Worm (Caenorhabditis elegans) whole organism, L1 larva: ENCODE measurements around the gene C07H6.2.

Source experiments
- C04F5.9 ChIP-seq: sonication (generic microtip); optimal IDR thresholded peaks from 2 replicates; lab custom pipeline; 2016; ENCODE audit warnings: missing genetic modification characterization, missing compliant biosample characterization
- C16A3.4 ChIP-seq: fragments of 150-350 bp; optimal IDR thresholded peaks from 2 replicates; lab custom pipeline; 2014; ENCODE audit warnings: missing biosample characterization, missing genetic modification characterization
- C34B4.2 ChIP-seq: sonication (generic microtip); optimal IDR thresholded peaks from 2 replicates; lab custom pipeline; 2017; ENCODE audit warnings: mild to moderate bottlenecking, missing genetic modification characterization, missing compliant biosample characterization
- Y116A8C.19 ChIP-seq: sonication (generic microtip); optimal IDR thresholded peaks from 2 replicates; lab custom pipeline; 2016; ENCODE audit warnings: missing compliant biosample characterization, missing genetic modification characterization, borderline replicate concordance
- alr-1 ChIP-seq: fragments of 200-800 bp; sonication (Bioruptor generic); optimal IDR thresholded peaks from 2 replicates; lab custom pipeline; 2018; ENCODE audit warnings: borderline replicate concordance, mild to moderate bottlenecking, missing genetic modification characterization, missing compliant biosample characterization
- aly-2 ChIP-seq: fragments of 150-350 bp; optimal IDR thresholded peaks from 2 replicates; lab custom pipeline; 2014; ENCODE audit warnings: missing biosample characterization, missing genetic modification characterization
- blmp-1 ChIP-seq: fragments of 150-350 bp; optimal IDR thresholded peaks from 2 replicates; lab custom pipeline; 2014; ENCODE audit warnings: missing biosample characterization, missing genetic modification characterization
- ceh-8 ChIP-seq: fragments of 200-800 bp; sonication (Bioruptor generic); optimal IDR thresholded peaks from 2 replicates; lab custom pipeline; 2018; ENCODE audit warnings: mild to moderate bottlenecking, missing genetic modification characterization, moderate library complexity, missing compliant biosample characterization
- ceh-82 ChIP-seq, 3 experiments: fragments of 150-350 bp in 1 of 3; sonication (generic microtip) in 2 of 3; optimal IDR thresholded peaks; 2 replicates each; lab custom pipeline; 2014 to 2017; ENCODE audit warnings: missing biosample characterization in 3 of 3, missing genetic modification characterization in 3 of 3
- ceh-88 ChIP-seq: fragments of 200-800 bp; sonication (Bioruptor generic); IDR thresholded peaks from 2 replicates; pipeline ENCODE4 v1.3.6; 2022; ENCODE audit warnings: missing genetic modification characterization, missing compliant biosample characterization
- ceh-90 ChIP-seq: sonication (generic microtip); optimal IDR thresholded peaks from 2 replicates; lab custom pipeline; 2016; ENCODE audit warnings: missing genetic modification characterization, missing compliant biosample characterization
- efl-1 ChIP-seq, 4 experiments: fragments of 150-350 bp; optimal IDR thresholded peaks in 3 of 4; peaks in 1 of 4; 1 replicate in 1 of 4; 2 replicates in 3 of 4; lab custom pipeline; 2014; ENCODE audit warnings: missing biosample characterization in 2 of 4, missing genetic modification characterization in 2 of 4, missing genetic modification reagents in 2 of 4
- egl-13 ChIP-seq: sonication (generic microtip); optimal IDR thresholded peaks from 2 replicates; lab custom pipeline; 2016; ENCODE audit warnings: missing genotype, missing genetic modification reagents, missing genetic modification characterization, missing compliant biosample characterization
- egl-27 ChIP-seq, 2 experiments: fragments of 150-350 bp in 1 of 2; sonication (generic microtip); optimal IDR thresholded peaks; 3 replicates each; lab custom pipeline; 2017 to 2018; ENCODE audit warnings: missing biosample characterization in 2 of 2, missing genetic modification characterization in 2 of 2, missing genetic modification reagents in 2 of 2
- elt-3 ChIP-seq, 6 experiments: fragments of 150-350 bp in 1 of 6; sonication (generic microtip); optimal IDR thresholded peaks; 2 replicates each; lab custom pipeline; 2017 to 2018; ENCODE audit warnings: missing biosample characterization in 6 of 6, missing genetic modification characterization in 6 of 6, inconsistent platforms in 1 of 6
- ets-5 ChIP-seq: fragments of 200-800 bp; sonication (Bioruptor generic); IDR thresholded peaks from 2 replicates; pipeline ENCODE4 v1.3.6; 2022; ENCODE audit warnings: missing genetic modification characterization, missing compliant biosample characterization
- fkh-10 ChIP-seq: sonication (generic microtip); optimal IDR thresholded peaks from 2 replicates; lab custom pipeline; 2017; ENCODE audit warnings: missing biosample characterization, missing genetic modification reagents, missing genetic modification characterization
- hlh-17 ChIP-seq: fragments of 200-800 bp; sonication (Bioruptor generic); optimal IDR thresholded peaks from 2 replicates; lab custom pipeline; 2018; ENCODE audit warnings: missing genetic modification characterization, mild to moderate bottlenecking, missing compliant biosample characterization, moderate library complexity, borderline replicate concordance
- lin-14 ChIP-seq: fragments of 200-800 bp; sonication (Bioruptor generic); optimal IDR thresholded peaks from 2 replicates; lab custom pipeline; 2018; ENCODE audit warnings: mild to moderate bottlenecking, missing genetic modification characterization, moderate library complexity, missing compliant biosample characterization
- lin-35 ChIP-seq, 2 experiments: fragments of 150-350 bp; optimal IDR thresholded peaks; 2 replicates each; lab custom pipeline; 2014; ENCODE audit warnings: missing biosample characterization in 2 of 2, missing genetic modification characterization in 2 of 2, missing genetic modification reagents in 2 of 2
- lin-39 ChIP-seq: fragments of 150-350 bp; optimal IDR thresholded peaks from 2 replicates; lab custom pipeline; 2014; ENCODE audit warnings: missing biosample characterization, missing genetic modification reagents, missing genetic modification characterization
- lir-3 ChIP-seq: sonication (generic microtip); optimal IDR thresholded peaks from 2 replicates; lab custom pipeline; 2016; ENCODE audit warnings: mild to moderate bottlenecking, missing genetic modification characterization, moderate library complexity, missing compliant biosample characterization; ENCODE audit not compliant: poor library complexity
- nhr-237 ChIP-seq: fragments of 150-350 bp; optimal IDR thresholded peaks from 2 replicates; lab custom pipeline; 2014; ENCODE audit warnings: missing biosample characterization, missing genetic modification characterization
- nhr-47 ChIP-seq: sonication (generic microtip); optimal IDR thresholded peaks from 2 replicates; lab custom pipeline; 2016; ENCODE audit warnings: mild to moderate bottlenecking, missing genetic modification characterization, moderate library complexity, missing compliant biosample characterization
- nhr-71 ChIP-seq: sonication (generic microtip); optimal IDR thresholded peaks from 2 replicates; lab custom pipeline; 2016; ENCODE audit warnings: mild to moderate bottlenecking, missing genetic modification characterization, moderate library complexity, missing compliant biosample characterization
- nhr-76 ChIP-seq: sonication (generic microtip); optimal IDR thresholded peaks from 2 replicates; lab custom pipeline; 2017; ENCODE audit warnings: missing biosample characterization, missing genetic modification characterization
- nhr-90 ChIP-seq: sonication (generic microtip); optimal IDR thresholded peaks from 2 replicates; lab custom pipeline; 2016; ENCODE audit warnings: mild to moderate bottlenecking, missing genetic modification characterization, missing compliant biosample characterization; ENCODE audit not compliant: poor library complexity
- pax-3 ChIP-seq: fragments of 200-800 bp; sonication (Bioruptor generic); optimal IDR thresholded peaks from 2 replicates; lab custom pipeline; 2018; ENCODE audit warnings: mild to moderate bottlenecking, missing genetic modification characterization, moderate library complexity, missing compliant biosample characterization
- pqm-1 ChIP-seq: sonication (generic microtip); optimal IDR thresholded peaks from 3 replicates; lab custom pipeline; 2017; ENCODE audit warnings: missing biosample characterization, missing genetic modification characterization
- rnt-1 ChIP-seq: sonication (generic microtip); optimal IDR thresholded peaks from 2 replicates; lab custom pipeline; 2016; ENCODE audit warnings: mild to moderate bottlenecking, missing genetic modification characterization, moderate library complexity, missing compliant biosample characterization
- snpc-4 ChIP-seq: fragments of 150-350 bp; optimal IDR thresholded peaks from 2 replicates; lab custom pipeline; 2014; ENCODE audit warnings: missing biosample characterization, missing genetic modification characterization
- snu-23 ChIP-seq: sonication (generic microtip); optimal IDR thresholded peaks from 2 replicates; lab custom pipeline; 2016; ENCODE audit warnings: missing genetic modification characterization, missing compliant biosample characterization
- sptf-1 ChIP-seq: fragments of 150-350 bp; optimal IDR thresholded peaks from 2 replicates; lab custom pipeline; 2014; ENCODE audit warnings: missing biosample characterization, missing genetic modification characterization
- sup-37 ChIP-seq: fragments of 200-800 bp; sonication (Bioruptor generic); optimal IDR thresholded peaks from 2 replicates; lab custom pipeline; 2018; ENCODE audit warnings: mild to moderate bottlenecking, missing genetic modification characterization, missing compliant biosample characterization
- swsn-7 ChIP-seq: sonication (generic microtip); optimal IDR thresholded peaks from 2 replicates; lab custom pipeline; 2016; ENCODE audit warnings: missing genetic modification characterization, missing compliant biosample characterization
- unc-130 ChIP-seq: fragments of 150-350 bp; optimal IDR thresholded peaks from 2 replicates; lab custom pipeline; 2017; ENCODE audit warnings: missing biosample characterization, missing genetic modification characterization, inconsistent platforms
- unc-30 ChIP-seq: sonication (generic microtip); optimal IDR thresholded peaks from 2 replicates; lab custom pipeline; 2017; ENCODE audit warnings: missing biosample characterization, missing genetic modification characterization
- zip-4 ChIP-seq: fragments of 200-800 bp; sonication (Bioruptor generic); optimal IDR thresholded peaks from 2 replicates; lab custom pipeline; 2018; ENCODE audit warnings: mild to moderate bottlenecking, missing genetic modification characterization, moderate library complexity, missing compliant biosample characterization
- ztf-11 ChIP-seq, 2 experiments: sonication (generic microtip); optimal IDR thresholded peaks; 2 replicates each; lab custom pipeline; 2016 to 2017; ENCODE audit warnings: missing genetic modification characterization in 2 of 2, missing biosample characterization in 1 of 2, missing compliant biosample characterization in 1 of 2

Gene C07H6.2

DNA sequence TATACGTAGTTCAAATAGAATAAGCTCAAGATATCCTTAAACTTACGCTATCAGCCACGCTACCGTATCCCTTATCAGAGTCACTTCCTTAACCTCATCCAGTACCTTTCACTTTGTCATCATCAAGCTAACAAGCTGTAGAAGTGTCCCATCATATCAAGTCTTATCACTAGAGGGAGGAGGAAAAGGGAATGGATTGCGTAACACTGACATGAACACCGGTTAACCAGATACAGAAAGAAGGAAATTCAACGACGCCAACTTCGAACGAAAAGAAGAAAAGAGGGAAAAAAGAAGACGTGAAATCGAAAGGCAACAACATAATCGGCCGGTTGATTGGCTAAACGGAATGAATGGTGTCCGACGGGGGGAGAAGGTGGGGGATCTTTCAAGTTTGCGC lies 30.7 kb upstream of the C07H6.2 start:
- TF ChIP-seq blmp-1 (tag; lab: Kevin White, UChicago) (peak; percentile 82), swsn-7 (no peak)

DNA sequence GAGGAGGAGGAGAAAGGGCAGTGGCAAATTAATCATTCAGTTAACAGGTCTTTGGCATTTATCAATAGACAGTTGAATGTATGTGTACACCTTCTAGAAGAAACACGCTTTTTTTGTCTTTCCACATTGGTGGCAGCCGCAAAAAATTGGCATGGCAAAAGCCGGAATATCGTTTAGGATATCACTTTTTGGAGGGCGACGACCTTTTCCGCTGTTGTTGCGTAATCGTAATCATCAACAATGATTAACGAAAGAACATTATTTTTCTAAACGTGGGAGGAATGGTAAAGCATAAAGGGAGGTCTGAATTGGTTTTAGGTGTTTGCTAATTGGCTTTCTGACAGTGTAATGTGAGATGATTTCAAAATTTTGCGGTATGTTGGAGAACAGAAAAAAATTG lies 28.9 kb upstream of the C07H6.2 start:
- TF ChIP-seq efl-1 (optimal IDR thresholded peaks at IDR 0.05; lab: Kevin White, UChicago) = no peak
- no peak for TF ChIP-seq efl-1 (GFP tag; optimal IDR thresholded peaks at IDR 0.05 in 1 of 2; lab: Kevin White, UChicago)
- no peak for TF ChIP-seq C16A3.4 (tag; lab: Kevin White, UChicago)
- TF ChIP-seq hlh-17 (GFP tag; lab: Kevin White, UChicago) = no peak
- TF ChIP-seq nhr-71 (tag; lab: Kevin White, UChicago) = no peak

DNA sequence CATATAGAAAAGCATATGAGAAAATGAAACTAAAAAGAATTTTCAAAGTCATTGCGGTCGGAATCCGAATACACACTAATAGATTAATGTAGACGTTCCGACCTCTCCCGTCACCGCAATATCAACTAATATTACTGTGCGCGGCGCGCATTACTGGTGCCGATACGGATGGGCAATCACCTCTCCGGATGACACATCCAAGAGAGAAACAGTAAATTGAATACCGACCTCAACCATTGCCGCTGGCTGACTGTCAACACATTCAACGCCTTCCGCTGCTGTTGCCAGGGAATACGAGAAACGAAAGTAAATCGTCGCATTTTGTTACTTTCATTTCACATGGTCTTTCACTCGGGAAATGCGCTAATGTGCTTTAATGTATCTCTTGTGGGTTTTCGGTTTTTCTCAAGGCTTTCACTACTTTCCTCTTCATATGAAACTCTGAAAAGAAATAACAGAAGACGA lies 25.9 kb upstream of the C07H6.2 start:
- TF ChIP-seq blmp-1 (tag; lab: Kevin White, UChicago) (peak; percentile 96), rnt-1 (no peak), lin-35 (GFP tag; optimal IDR thresholded peaks at IDR 0.05; lab: Kevin White, UChicago) (no peak), lin-14 (no peak), egl-13 (tag; lab: Kevin White, UChicago) (no peak), snpc-4 (no peak), sup-37 (GFP tag; lab: Kevin White, UChicago) (no peak), aly-2 (peak; percentile 57)

- TF ChIP-seq ceh-90 (tag; lab: Kevin White, UChicago) = no peak
- no peak for TF ChIP-seq nhr-47 (tag; lab: Kevin White, UChicago)
- TF ChIP-seq alr-1 (tag; lab: Kevin White, UChicago) = no peak
- TF ChIP-seq nhr-76 (tag; lab: Kevin White, UChicago) = no peak
- no peak for TF ChIP-seq elt-3 (tag; optimal IDR thresholded peaks at IDR 0.05; lab: Kevin White, UChicago)
- TF ChIP-seq Y116A8C.19 (tag; lab: Kevin White, UChicago) = no peak
- no peak for TF ChIP-seq nhr-237
- TF ChIP-seq blmp-1 (tag; lab: Kevin White, UChicago) = no peak
- no peak for TF ChIP-seq ztf-11 (tag; optimal IDR thresholded peaks at IDR 0.05; lab: Kevin White, UChicago)
- TF ChIP-seq lin-35 (GFP tag; optimal IDR thresholded peaks at IDR 0.05; lab: Kevin White, UChicago) = no peak
- TF ChIP-seq nhr-90 = no peak
- no peak for TF ChIP-seq pqm-1 (tag; lab: Kevin White, UChicago)
- no peak for TF ChIP-seq unc-130 (tag; lab: Kevin White, UChicago)
- TF ChIP-seq hlh-17 (GFP tag; lab: Kevin White, UChicago) = no peak
- no peak for TF ChIP-seq lin-39
- TF ChIP-seq lir-3 (tag; lab: Kevin White, UChicago) = no peak
- TF ChIP-seq C34B4.2 (tag; lab: Kevin White, UChicago) = no peak
- TF ChIP-seq rnt-1 = no peak
- TF ChIP-seq pax-3 (tag; lab: Kevin White, UChicago) = no peak
- no peak for TF ChIP-seq fkh-10 (GFP tag; lab: Kevin White, UChicago)
Measured at ce11 chrIII:7495616-7496146, 25.1 kb upstream of the C07H6.2 start.

- TF ChIP-seq blmp-1 (tag; lab: Kevin White, UChicago) (peak; percentile 3), sup-37 (GFP tag; lab: Kevin White, UChicago) (no peak)
Measured at ce11 chrIII:7497782-7498266, 23.0 kb upstream of the C07H6.2 start, which contains the start of gene cgh-1. Gene cgh-1, minus strand, starts transcription at chrIII:7497832.

DNA sequence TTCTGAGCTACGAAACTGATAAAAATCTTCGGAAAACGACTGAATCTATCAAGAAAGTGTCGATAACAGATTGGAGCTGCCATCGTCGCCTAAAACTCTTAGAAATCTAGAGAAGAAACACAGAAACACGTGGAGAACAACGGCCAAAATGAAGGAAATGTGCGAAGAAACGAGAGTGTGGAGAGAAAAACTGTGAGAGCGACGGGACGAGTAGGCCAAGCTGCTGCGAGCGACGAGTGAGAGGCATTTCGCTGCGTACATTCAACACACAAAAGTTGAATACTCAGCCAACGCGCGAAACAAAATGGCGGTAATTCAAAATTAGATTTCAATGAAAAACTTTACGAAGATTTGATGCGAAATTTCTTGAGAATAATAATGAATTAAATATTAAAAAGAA lies 22.5 kb upstream of the C07H6.2 start:
- peak; percentile 51; the same call in 1 of the 2 replicates for TF ChIP-seq ceh-88 (GFP tag; lab: Robert Waterston, UW)
- peak; percentile 63 for TF ChIP-seq C04F5.9
- TF ChIP-seq egl-27 (tag; optimal IDR thresholded peaks at IDR 0.05; lab: Kevin White, UChicago) = no peak
- TF ChIP-seq pqm-1 (tag; lab: Kevin White, UChicago) = no peak
- no peak for TF ChIP-seq sptf-1 (tag; lab: Kevin White, UChicago)
- no peak for TF ChIP-seq ets-5 (GFP tag; lab: Robert Waterston, UW)
- TF ChIP-seq snu-23 = peak; percentile 91
- peak; percentile 95 for TF ChIP-seq lin-14
- peak; percentile 85 for TF ChIP-seq C16A3.4 (tag; lab: Kevin White, UChicago)
- peak; percentile 13 for TF ChIP-seq zip-4 (GFP tag; lab: Kevin White, UChicago)
- no peak for TF ChIP-seq unc-30 (tag; lab: Kevin White, UChicago)
- no peak for TF ChIP-seq ceh-8 (GFP tag; lab: Kevin White, UChicago)
- TF ChIP-seq ztf-11 (tag; optimal IDR thresholded peaks at IDR 0.05; lab: Kevin White, UChicago) = no peak
- TF ChIP-seq ceh-82 (tag; optimal IDR thresholded peaks at IDR 0.05; lab: Kevin White, UChicago) = peak; percentile 71 to 86 (median 75)
- no peak for TF ChIP-seq hlh-17 (GFP tag; lab: Kevin White, UChicago)
- peak; percentile 63 for TF ChIP-seq egl-13 (tag; lab: Kevin White, UChicago)
- no peak for TF ChIP-seq alr-1 (tag; lab: Kevin White, UChicago)
